Fruit fly (Drosophila melanogaster) whole organism, embryonic: ENCODE results near the gene CG2767.

ENCODE experiments used
- Abd-B ChIP-seq: fragments of 200-800 bp; sonication (Bioruptor generic); optimal IDR thresholded peaks from 2 replicates; lab custom pipeline; 2018; ENCODE audit warnings: missing biosample characterization, mild to moderate bottlenecking, missing genetic modification characterization, moderate library complexity
- CG10431 ChIP-seq: fragments of 200-800 bp; sonication (Bioruptor generic); optimal IDR thresholded peaks from 3 replicates; lab custom pipeline; 2018; ENCODE audit warnings: missing biosample characterization, mild to moderate bottlenecking, missing genetic modification characterization
- CG12104 ChIP-seq: fragments of 200-800 bp; sonication (Bioruptor generic); optimal IDR thresholded peaks from 3 replicates; lab custom pipeline; 2016; ENCODE audit warnings: missing biosample characterization, missing genetic modification characterization
- CG12155 ChIP-seq: fragments of 200-800 bp; sonication (Bioruptor generic); optimal IDR thresholded peaks from 3 replicates; lab custom pipeline; 2016; ENCODE audit warnings: missing biosample characterization, missing genetic modification characterization
- CG1233 ChIP-seq: fragments of 200-800 bp; sonication (Bioruptor generic); optimal IDR thresholded peaks from 4 replicates; lab custom pipeline; 2018; ENCODE audit warnings: missing biosample characterization, mild to moderate bottlenecking, missing genetic modification characterization
- CG12391 ChIP-seq: fragments of 200-800 bp; sonication (Bioruptor generic); optimal IDR thresholded peaks from 3 replicates; lab custom pipeline; 2018; ENCODE audit warnings: missing biosample characterization, mild to moderate bottlenecking, missing genetic modification characterization, moderate library complexity
- CG13775 ChIP-seq: fragments of 200-800 bp; sonication (Bioruptor generic); optimal IDR thresholded peaks from 3 replicates; lab custom pipeline; 2017; ENCODE audit warnings: missing biosample characterization, mild to moderate bottlenecking, missing genetic modification characterization
- CG1602 ChIP-seq: fragments of 200-800 bp; sonication (Bioruptor generic); optimal IDR thresholded peaks from 3 replicates; lab custom pipeline; 2016; ENCODE audit warnings: missing biosample characterization, missing genetic modification characterization
- CG16813 ChIP-seq: fragments of 200-800 bp; sonication (Bioruptor generic); IDR thresholded peaks from 3 replicates; pipeline ENCODE4 v1.3.6; 2022; ENCODE audit warnings: missing biosample characterization, missing genetic modification characterization; ENCODE audit not compliant: partially characterized antibody
- CG17385 ChIP-seq: fragments of 200-800 bp; sonication (Bioruptor generic); optimal IDR thresholded peaks from 3 replicates; lab custom pipeline; 2018; ENCODE audit warnings: missing biosample characterization, mild to moderate bottlenecking, missing genetic modification characterization
- CG31365 ChIP-seq: fragments of 200-800 bp; sonication (Bioruptor generic); optimal IDR thresholded peaks from 2 replicates; lab custom pipeline; 2018; ENCODE audit warnings: missing biosample characterization, mild to moderate bottlenecking, missing genetic modification characterization
- CG3281 ChIP-seq: fragments of 200-800 bp; sonication (Bioruptor generic); optimal IDR thresholded peaks from 3 replicates; lab custom pipeline; 2017; ENCODE audit warnings: missing biosample characterization, mild to moderate bottlenecking, missing genetic modification characterization
- CG3838 ChIP-seq: fragments of 200-800 bp; sonication (Bioruptor generic); optimal IDR thresholded peaks from 3 replicates; lab custom pipeline; 2016; ENCODE audit warnings: missing biosample characterization, missing genetic modification characterization
- CG6254 ChIP-seq: fragments of 200-800 bp; sonication (Bioruptor generic); optimal IDR thresholded peaks from 3 replicates; lab custom pipeline; 2017; ENCODE audit warnings: mild to moderate bottlenecking, missing biosample characterization, missing genetic modification reagents, missing genetic modification characterization
- CG6813 ChIP-seq: fragments of 200-800 bp; sonication (Bioruptor generic); optimal IDR thresholded peaks from 2 replicates; lab custom pipeline; 2017; ENCODE audit warnings: missing biosample characterization, missing genetic modification characterization, mild to moderate bottlenecking, moderate library complexity, missing genetic modification reagents
- CG8944 ChIP-seq: fragments of 200-800 bp; sonication (Bioruptor generic); optimal IDR thresholded peaks from 3 replicates; lab custom pipeline; 2016; ENCODE audit warnings: missing biosample characterization, missing genetic modification characterization
- CG9437 ChIP-seq: fragments of 200-800 bp; sonication (Bioruptor generic); optimal IDR thresholded peaks from 2 replicates; lab custom pipeline; 2018; ENCODE audit warnings: missing biosample characterization, mild to moderate bottlenecking, missing genetic modification characterization
- CG9609 ChIP-seq: fragments of 200-800 bp; sonication (Bioruptor generic); optimal IDR thresholded peaks from 3 replicates; lab custom pipeline; 2016; ENCODE audit warnings: missing biosample characterization, missing genetic modification characterization
- CG9727 ChIP-seq: fragments of 200-800 bp; sonication (Bioruptor generic); optimal IDR thresholded peaks from 3 replicates; lab custom pipeline; 2017; ENCODE audit warnings: missing biosample characterization, mild to moderate bottlenecking, missing genetic modification characterization
- CkIIα-i1 ChIP-seq: fragments of 200-800 bp; sonication (Bioruptor generic); IDR thresholded peaks from 2 replicates; pipeline ENCODE4 v1.3.6; 2022; ENCODE audit warnings: missing biosample characterization, missing genetic modification characterization
- Ets97D ChIP-seq: fragments of 200-800 bp; sonication (Bioruptor generic); optimal IDR thresholded peaks from 3 replicates; lab custom pipeline; 2016; ENCODE audit warnings: missing biosample characterization, missing genetic modification characterization
- Gsc ChIP-seq: fragments of 200-800 bp; sonication (Bioruptor generic); IDR thresholded peaks from 2 replicates; pipeline ENCODE4 v1.3.6; 2022; ENCODE audit warnings: missing biosample characterization, missing genetic modification characterization
- Hand ChIP-seq: fragments of 200-800 bp; sonication (Bioruptor generic); optimal IDR thresholded peaks from 2 replicates; lab custom pipeline; 2017; ENCODE audit warnings: mild to moderate bottlenecking, missing biosample characterization, missing genetic modification reagents, missing genetic modification characterization
- Hr78 ChIP-seq, 2 experiments: fragments of 200-800 bp in 1 of 2; fragments of >200 bp in 1 of 2; sonication (Bioruptor generic) in 1 of 2; optimal IDR thresholded peaks; 2 replicates each; lab custom pipeline; 2017 to 2019; ENCODE audit warnings: missing biosample characterization in 2 of 2, missing genetic modification characterization in 2 of 2, mild to moderate bottlenecking in 1 of 2, moderate library complexity in 1 of 2
- Mad ChIP-seq: fragments of 200-800 bp; sonication (Bioruptor generic); optimal IDR thresholded peaks from 2 replicates; lab custom pipeline; 2016; ENCODE audit warnings: missing biosample characterization, missing genetic modification characterization
- NC2β ChIP-seq: fragments of 200-800 bp; sonication (Bioruptor generic); optimal IDR thresholded peaks from 2 replicates; lab custom pipeline; 2016; ENCODE audit warnings: missing biosample characterization, missing genetic modification characterization
- Sox102F ChIP-seq: fragments of 200-800 bp; sonication (Bioruptor generic); optimal IDR thresholded peaks from 2 replicates; lab custom pipeline; 2018; ENCODE audit warnings: missing biosample characterization, mild to moderate bottlenecking, missing genetic modification characterization, moderate library complexity
- Vsx1 ChIP-seq: fragments of 200-800 bp; sonication (Bioruptor generic); optimal IDR thresholded peaks from 2 replicates; lab custom pipeline; 2017; ENCODE audit warnings: missing biosample characterization, mild to moderate bottlenecking, missing genetic modification characterization, missing genetic modification reagents
- abd-A ChIP-seq: fragments of 200-800 bp; sonication (Bioruptor generic); optimal IDR thresholded peaks from 3 replicates; lab custom pipeline; 2019; ENCODE audit warnings: missing biosample characterization, mild to moderate bottlenecking, missing genetic modification characterization, moderate library complexity
- al ChIP-seq: fragments of 200-800 bp; sonication (Bioruptor generic); IDR thresholded peaks from 2 replicates; pipeline ENCODE4 v1.3.6; 2022; ENCODE audit warnings: missing biosample characterization, missing genetic modification characterization
- br ChIP-seq: fragments of >200 bp; optimal IDR thresholded peaks from 2 replicates; lab custom pipeline; 2017
- bsh ChIP-seq, 2 experiments: fragments of 200-800 bp; sonication (Bioruptor generic); optimal IDR thresholded peaks; 2 replicates each; lab custom pipeline; 2017 to 2018; ENCODE audit warnings: mild to moderate bottlenecking in 2 of 2, missing biosample characterization in 2 of 2, missing genetic modification characterization in 2 of 2, moderate library complexity in 1 of 2
- dmrt11E ChIP-seq: fragments of 200-800 bp; sonication (Bioruptor generic); optimal IDR thresholded peaks from 3 replicates; lab custom pipeline; 2018; ENCODE audit warnings: missing biosample characterization, mild to moderate bottlenecking, missing genetic modification characterization, moderate library complexity
- dmrt99B ChIP-seq: fragments of 200-800 bp; sonication (Bioruptor generic); optimal IDR thresholded peaks from 2 replicates; lab custom pipeline; 2018; ENCODE audit warnings: missing biosample characterization, mild to moderate bottlenecking, missing genetic modification characterization, moderate library complexity
- eve ChIP-seq, 2 experiments: fragments of >200 bp; optimal IDR thresholded peaks; 2 replicates each; lab custom pipeline; 2017; ENCODE audit warnings: missing biosample characterization in 2 of 2, missing genetic modification characterization in 2 of 2
- fd96Cb ChIP-seq: fragments of 200-800 bp; sonication (Bioruptor generic); optimal IDR thresholded peaks from 2 replicates; lab custom pipeline; 2018; ENCODE audit warnings: missing biosample characterization, mild to moderate bottlenecking, missing genetic modification characterization, moderate library complexity
- fu2 ChIP-seq: fragments of 200-800 bp; sonication (Bioruptor generic); optimal IDR thresholded peaks from 2 replicates; lab custom pipeline; 2016; ENCODE audit warnings: missing biosample characterization, missing genetic modification characterization
- gsb ChIP-seq: fragments of 200-800 bp; sonication (Bioruptor generic); IDR thresholded peaks from 2 replicates; pipeline ENCODE4 v1.3.6; 2022; ENCODE audit warnings: missing biosample characterization, missing genetic modification characterization
- lmd ChIP-seq: fragments of 200-800 bp; sonication (Bioruptor generic); IDR thresholded peaks from 2 replicates; pipeline ENCODE4 v1.3.6; 2022; ENCODE audit warnings: missing biosample characterization, missing genetic modification characterization
- nerfin-2 ChIP-seq: fragments of 200-800 bp; sonication (Bioruptor generic); IDR thresholded peaks from 2 replicates; pipeline ENCODE4 v1.3.6; 2022; ENCODE audit warnings: missing biosample characterization, missing genetic modification characterization; ENCODE audit not compliant: partially characterized antibody
- pfk ChIP-seq: fragments of 200-800 bp; sonication (Bioruptor generic); optimal IDR thresholded peaks from 2 replicates; lab custom pipeline; 2018; ENCODE audit warnings: missing biosample characterization, mild to moderate bottlenecking, missing genetic modification characterization, moderate library complexity
- sqz ChIP-seq: fragments of 200-800 bp; sonication (Bioruptor generic); optimal IDR thresholded peaks from 3 replicates; lab custom pipeline; 2018; ENCODE audit warnings: missing biosample characterization, mild to moderate bottlenecking, missing genetic modification characterization
- vvl ChIP-seq: fragments of 200-800 bp; sonication (Bioruptor generic); IDR thresholded peaks from 2 replicates; pipeline ENCODE4 v1.3.6; 2022; ENCODE audit warnings: missing biosample characterization, missing genetic modification characterization
- z ChIP-seq: fragments of 200-800 bp; sonication (Bioruptor generic); IDR thresholded peaks from 3 replicates; pipeline ENCODE4 v1.3.6; 2022; ENCODE audit warnings: missing biosample characterization, missing genetic modification characterization
- zen ChIP-seq: fragments of 200-800 bp; sonication (Bioruptor generic); optimal IDR thresholded peaks from 3 replicates; lab custom pipeline; 2018; ENCODE audit warnings: missing biosample characterization, mild to moderate bottlenecking, missing genetic modification characterization, moderate library complexity

The CG2767 gene

dm6 chr3R:7962778-7963494 lies 45.0 kb downstream of the CG2767 start (continued):
- TF ChIP-seq pfk (GFP tag; lab: Kevin White, UChicago) (no peak), Gsc (GFP tag; lab: Robert Waterston, UW) (no peak), gsb (GFP tag; lab: Robert Waterston, UW) (no peak), Hand (no peak), CG10431 (GFP tag; lab: Kevin White, UChicago) (peak; percentile 47), CG13775 (peak; percentile 66), CkIIα-i1 (no peak), CG9727 (peak; percentile 82), CG6813 (GFP tag; lab: Kevin White, UChicago) (peak; percentile 4), CG3838 (no peak), dmrt11E (tag; lab: Kevin White, UChicago) (peak; percentile 84), Vsx1 (GFP tag; lab: Kevin White, UChicago) (no peak), CG12391 (tag; lab: Kevin White, UChicago) (peak; percentile 59), Ets97D (GFP tag; lab: Kevin White, UChicago) (no peak), fu2 (GFP tag; lab: Kevin White, UChicago) (no peak), CG8944 (GFP tag; lab: Kevin White, UChicago) (no peak), Mad (GFP tag; lab: Kevin White, UChicago) (no peak), dmrt99B (tag; lab: Kevin White, UChicago) (peak; percentile 66), CG9609 (GFP tag; lab: Kevin White, UChicago) (no peak), fd96Cb (tag; lab: Kevin White, UChicago) (peak; percentile 68), CG17385 (GFP tag; lab: Kevin White, UChicago) (peak; percentile 27), eve (GFP tag; optimal IDR thresholded peaks at IDR 0.05; lab: Kevin White, UChicago) (peak in 1 of 2 experiments; percentile 64), lmd (GFP tag; lab: Robert Waterston, UW) (0 out of 2 replicates have a peak, but pooled peaks have one; percentile 15), sqz (GFP tag; lab: Kevin White, UChicago) (peak; percentile 45), CG9437 (GFP tag; lab: Kevin White, UChicago) (peak; percentile 76), zen (peak; percentile 20), CG3281 (no peak), CG16813 (no peak), vvl (GFP tag; lab: Robert Waterston, UW) (no peak), Abd-B (peak; percentile 51), CG12104 (GFP tag; lab: Kevin White, UChicago) (peak; percentile 40), br (no peak), CG31365 (tag; lab: Kevin White, UChicago) (no peak), al (GFP tag; lab: Robert Waterston, UW) (no peak), CG6254 (GFP tag; lab: Kevin White, UChicago) (peak; percentile 44), abd-A (no peak), z (GFP tag; lab: Robert Waterston, UW) (peak; percentile 62; the same call in 1 of the 3 replicates), bsh (GFP tag; optimal IDR thresholded peaks at IDR 0.05; lab: Kevin White, UChicago) (peak; percentile 38 to 67), NC2β (GFP tag; lab: Kevin White, UChicago) (no peak), CG12155 (no peak), CG1602 (GFP tag; lab: Kevin White, UChicago) (peak; percentile 42), CG1233 (GFP tag; lab: Kevin White, UChicago) (peak; percentile 52), nerfin-2 (GFP tag; lab: Robert Waterston, UW) (no peak), Hr78 (GFP tag; optimal IDR thresholded peaks at IDR 0.05; lab: Kevin White, UChicago) (no peak), Sox102F (peak; percentile 48)
